Worm (Caenorhabditis elegans) whole organism, L2 larva: ENCODE data around the gene W06H8.6.

Experiments used
- C34F6.9 ChIP-seq: fragments of 150-350 bp; optimal IDR thresholded peaks from 2 replicates; lab custom pipeline; 2014; ENCODE audit warnings: missing biosample characterization, missing genetic modification characterization
- F13H6.1 ChIP-seq: sonication (generic microtip); optimal IDR thresholded peaks from 2 replicates; lab custom pipeline; 2016; ENCODE audit warnings: missing genetic modification characterization, missing compliant biosample characterization
- R02D3.7 ChIP-seq: fragments of 150-350 bp; optimal IDR thresholded peaks from 2 replicates; lab custom pipeline; 2014; ENCODE audit warnings: missing biosample characterization, missing genetic modification characterization
- Y55F3AM.14 ChIP-seq: fragments of 200-800 bp; sonication (Bioruptor generic); optimal IDR thresholded peaks from 2 replicates; lab custom pipeline; 2018; ENCODE audit warnings: mild to moderate bottlenecking, missing genetic modification characterization, missing compliant biosample characterization
- ZK546.5 ChIP-seq: sonication (generic microtip); optimal IDR thresholded peaks from 2 replicates; lab custom pipeline; 2017; ENCODE audit warnings: missing biosample characterization, missing genetic modification characterization
- alr-1 ChIP-seq: fragments of 150-350 bp; optimal IDR thresholded peaks from 2 replicates; lab custom pipeline; 2014; ENCODE audit warnings: missing biosample characterization, missing genetic modification characterization
- aly-2 ChIP-seq: fragments of 150-350 bp; optimal IDR thresholded peaks from 2 replicates; lab custom pipeline; 2014; ENCODE audit warnings: missing biosample characterization, missing genetic modification characterization
- ama-1 ChIP-seq: fragments of 150-350 bp; optimal IDR thresholded peaks from 2 replicates; lab custom pipeline; 2018; ENCODE audit warnings: inconsistent platforms
- blmp-1 ChIP-seq: sonication (generic microtip); optimal IDR thresholded peaks from 2 replicates; lab custom pipeline; 2017; ENCODE audit warnings: missing genetic modification characterization, mild to moderate bottlenecking, missing compliant biosample characterization, antibody characterized with exemption, moderate library complexity; ENCODE audit not compliant: insufficient read depth
- ceh-16 ChIP-seq: fragments of 150-350 bp; optimal IDR thresholded peaks from 2 replicates; lab custom pipeline; 2014; ENCODE audit warnings: missing biosample characterization, missing genetic modification characterization
- ceh-82 ChIP-seq: fragments of 150-350 bp; optimal IDR thresholded peaks from 2 replicates; lab custom pipeline; 2014; ENCODE audit warnings: missing biosample characterization, missing genetic modification characterization
- crh-2 ChIP-seq: sonication (generic microtip); optimal IDR thresholded peaks from 2 replicates; lab custom pipeline; 2017; ENCODE audit warnings: missing biosample characterization, missing genetic modification characterization
- dmd-4 ChIP-seq: sonication (generic microtip); optimal IDR thresholded peaks from 2 replicates; lab custom pipeline; 2017; ENCODE audit warnings: missing biosample characterization, missing genetic modification characterization
- egl-27 ChIP-seq: sonication (generic microtip); optimal IDR thresholded peaks from 3 replicates; lab custom pipeline; 2017; ENCODE audit warnings: missing biosample characterization, missing genetic modification reagents, missing genetic modification characterization
- elt-1 ChIP-seq: fragments of 150-350 bp; optimal IDR thresholded peaks from 2 replicates; lab custom pipeline; 2014; ENCODE audit warnings: missing biosample characterization, missing genetic modification characterization
- elt-3 ChIP-seq: sonication (generic microtip); optimal IDR thresholded peaks from 2 replicates; lab custom pipeline; 2017; ENCODE audit warnings: missing biosample characterization, missing genetic modification characterization
- fos-1 ChIP-seq: fragments of 150-350 bp; optimal IDR thresholded peaks from 2 replicates; lab custom pipeline; 2014; ENCODE audit warnings: missing biosample characterization, missing genetic modification characterization
- gmeb-1 ChIP-seq: fragments of 150-350 bp; optimal IDR thresholded peaks from 2 replicates; lab custom pipeline; 2014; ENCODE audit warnings: missing biosample characterization, missing genetic modification characterization
- lin-11 ChIP-seq: fragments of 150-350 bp; sonication (generic microtip); optimal IDR thresholded peaks from 2 replicates; lab custom pipeline; 2014; ENCODE audit warnings: missing biosample characterization, missing genetic modification characterization, inconsistent platforms, mixed read lengths
- lin-13 ChIP-seq: fragments of 150-350 bp; optimal IDR thresholded peaks from 2 replicates; lab custom pipeline; 2014; ENCODE audit warnings: missing biosample characterization, missing genetic modification reagents, missing genetic modification characterization
- lin-39 ChIP-seq: fragments of 150-350 bp; optimal IDR thresholded peaks from 2 replicates; lab custom pipeline; 2014; ENCODE audit warnings: missing biosample characterization, missing genetic modification reagents, missing genetic modification characterization
- lsy-2 ChIP-seq, 2 experiments: fragments of 150-350 bp in 1 of 2; sonication (generic microtip) in 1 of 2; optimal IDR thresholded peaks; 2 replicates each; lab custom pipeline; 2014 to 2017; ENCODE audit warnings: missing biosample characterization in 2 of 2, missing genetic modification characterization in 2 of 2
- mab-5 ChIP-seq: fragments of 150-350 bp; optimal IDR thresholded peaks from 2 replicates; lab custom pipeline; 2014; ENCODE audit warnings: missing biosample characterization, missing genetic modification characterization
- mbf-1 ChIP-seq: sonication (generic microtip); optimal IDR thresholded peaks from 2 replicates; lab custom pipeline; 2017; ENCODE audit warnings: missing biosample characterization, missing genetic modification characterization
- mdl-1 ChIP-seq, 2 experiments: fragments of 150-350 bp in 1 of 2; sonication (generic microtip) in 1 of 2; optimal IDR thresholded peaks; 2 replicates each; lab custom pipeline; 2017; ENCODE audit warnings: missing biosample characterization in 2 of 2, missing genetic modification characterization in 2 of 2
- nhr-10 ChIP-seq: sonication (generic microtip); optimal IDR thresholded peaks from 2 replicates; lab custom pipeline; 2017; ENCODE audit warnings: missing biosample characterization, missing genetic modification characterization
- nhr-11 ChIP-seq: fragments of 150-350 bp; optimal IDR thresholded peaks from 2 replicates; lab custom pipeline; 2014; ENCODE audit warnings: missing biosample characterization, missing genetic modification characterization
- nhr-12 ChIP-seq: fragments of 150-350 bp; optimal IDR thresholded peaks from 2 replicates; lab custom pipeline; 2014; ENCODE audit warnings: missing biosample characterization, missing genetic modification characterization
- nhr-129 ChIP-seq: fragments of 150-350 bp; optimal IDR thresholded peaks from 2 replicates; lab custom pipeline; 2014; ENCODE audit warnings: missing biosample characterization, missing genetic modification characterization
- nhr-21 ChIP-seq: fragments of 150-350 bp; optimal IDR thresholded peaks from 2 replicates; lab custom pipeline; 2014; ENCODE audit warnings: missing biosample characterization, missing genetic modification characterization
- nhr-23 ChIP-seq: fragments of 150-350 bp; optimal IDR thresholded peaks from 2 replicates; lab custom pipeline; 2014; ENCODE audit warnings: missing biosample characterization, missing genetic modification reagents, missing genetic modification characterization
- nhr-237 ChIP-seq: fragments of 150-350 bp; optimal IDR thresholded peaks from 2 replicates; lab custom pipeline; 2014; ENCODE audit warnings: missing biosample characterization, missing genetic modification characterization
- nhr-25 ChIP-seq: fragments of 150-350 bp; sonication (generic microtip); optimal IDR thresholded peaks from 3 replicates; lab custom pipeline; 2014; ENCODE audit warnings: missing biosample characterization, missing genetic modification characterization
- nhr-6 ChIP-seq: fragments of 150-350 bp; optimal IDR thresholded peaks from 2 replicates; lab custom pipeline; 2014; ENCODE audit warnings: missing biosample characterization, missing genetic modification characterization
- nhr-77 ChIP-seq: fragments of 150-350 bp; optimal IDR thresholded peaks from 2 replicates; lab custom pipeline; 2014; ENCODE audit warnings: missing biosample characterization, missing genetic modification characterization
- peb-1 ChIP-seq: fragments of 150-350 bp; optimal IDR thresholded peaks from 2 replicates; lab custom pipeline; 2014; ENCODE audit warnings: missing biosample characterization, missing genetic modification characterization
- sem-4 ChIP-seq: fragments of 150-350 bp; optimal IDR thresholded peaks from 2 replicates; lab custom pipeline; 2014; ENCODE audit warnings: missing biosample characterization, missing genetic modification reagents, missing genetic modification characterization
- skn-1 ChIP-seq: sonication (generic microtip); optimal IDR thresholded peaks from 2 replicates; lab custom pipeline; 2017; ENCODE audit warnings: missing biosample characterization, missing genetic modification characterization
- sma-3 ChIP-seq: sonication (generic microtip); optimal IDR thresholded peaks from 2 replicates; lab custom pipeline; 2016; ENCODE audit warnings: missing genetic modification reagents, missing genetic modification characterization, missing compliant biosample characterization
- sma-9 ChIP-seq, 2 experiments: fragments of 150-350 bp in 1 of 2; sonication (generic microtip) in 1 of 2; optimal IDR thresholded peaks; 2 replicates each; lab custom pipeline; 2014 to 2016; ENCODE audit warnings: missing genetic modification characterization in 2 of 2, mild to moderate bottlenecking in 1 of 2, missing biosample characterization in 1 of 2, missing compliant biosample characterization in 1 of 2, missing genetic modification reagents in 1 of 2, moderate library complexity in 1 of 2
- snpc-4 ChIP-seq: fragments of 150-350 bp; optimal IDR thresholded peaks from 2 replicates; lab custom pipeline; 2014; ENCODE audit warnings: missing biosample characterization, missing genetic modification characterization
- unc-39 ChIP-seq: fragments of 150-350 bp; optimal IDR thresholded peaks from 2 replicates; lab custom pipeline; 2014; ENCODE audit warnings: missing biosample characterization, missing genetic modification characterization
- unc-55 ChIP-seq: fragments of 150-350 bp; sonication (generic microtip); optimal IDR thresholded peaks from 3 replicates; lab custom pipeline; 2014; ENCODE audit warnings: missing biosample characterization, missing genetic modification reagents, missing genetic modification characterization
- unc-62 ChIP-seq: fragments of 150-350 bp; optimal IDR thresholded peaks from 2 replicates; lab custom pipeline; 2014; ENCODE audit warnings: missing biosample characterization, missing genetic modification reagents, missing genetic modification characterization
- zag-1 ChIP-seq: fragments of 150-350 bp; optimal IDR thresholded peaks from 2 replicates; lab custom pipeline; 2014; ENCODE audit warnings: missing biosample characterization, missing genetic modification characterization
- ztf-1 ChIP-seq: fragments of 200-800 bp; sonication (Bioruptor generic); conservative IDR thresholded peaks from 2 replicates; pipeline ENCODE4 v1.3.6; 2022; ENCODE audit warnings: missing genetic modification characterization, missing compliant biosample characterization
- ztf-11 ChIP-seq: sonication (generic microtip); optimal IDR thresholded peaks from 2 replicates; lab custom pipeline; 2017; ENCODE audit warnings: missing biosample characterization, missing genetic modification characterization
- ztf-4 ChIP-seq: fragments of 150-350 bp; optimal IDR thresholded peaks from 2 replicates; lab custom pipeline; 2014; ENCODE audit warnings: missing biosample characterization, missing genetic modification characterization

Gene W06H8.6

ce11 chrV:6225745-6226528 lies 873 bp downstream of the W06H8.6 start:
- no peak for TF ChIP-seq nhr-12 (tag; lab: Kevin White, UChicago)
- no peak for TF ChIP-seq nhr-23 (tag; lab: Kevin White, UChicago)
- TF ChIP-seq lin-39 (tag; lab: Kevin White, UChicago) = no peak
- TF ChIP-seq dmd-4 = no peak
- no peak for TF ChIP-seq zag-1
- TF ChIP-seq nhr-129 (tag; lab: Kevin White, UChicago) = no peak
- peak; percentile 7 for TF ChIP-seq nhr-25 (tag; lab: Kevin White, UChicago)
- TF ChIP-seq alr-1 (tag; lab: Kevin White, UChicago) = no peak
- no peak for TF ChIP-seq aly-2 (tag; lab: Kevin White, UChicago)
- no peak for TF ChIP-seq F13H6.1 (tag; lab: Kevin White, UChicago)
- no peak for TF ChIP-seq Y55F3AM.14 (GFP tag; lab: Kevin White, UChicago)
- TF ChIP-seq R02D3.7 (tag; lab: Kevin White, UChicago) = no peak
- no peak for TF ChIP-seq sem-4
- peak; percentile 15 for TF ChIP-seq sma-9 (GFP tag; optimal IDR thresholded peaks at IDR 0.05; lab: Kevin White, UChicago)
- no peak for TF ChIP-seq sma-9 (tag; optimal IDR thresholded peaks at IDR 0.05; lab: Kevin White, UChicago)
- no peak for TF ChIP-seq fos-1 (tag; lab: Kevin White, UChicago)
- TF ChIP-seq nhr-10 (tag; lab: Kevin White, UChicago) = no peak
- TF ChIP-seq blmp-1 = no peak
- TF ChIP-seq unc-39 (tag; lab: Kevin White, UChicago) = no peak
- no peak for TF ChIP-seq crh-2 (tag; lab: Kevin White, UChicago)
- TF ChIP-seq ztf-4 (tag; lab: Kevin White, UChicago) = peak; percentile 70
- TF ChIP-seq sma-3 (GFP tag; lab: Kevin White, UChicago) = no peak
- TF ChIP-seq ceh-82 (tag; lab: Kevin White, UChicago) = no peak
- no peak for TF ChIP-seq unc-62 (GFP tag; lab: Kevin White, UChicago)
- TF ChIP-seq nhr-6 (tag; lab: Kevin White, UChicago) = peak; percentile 26
- TF ChIP-seq skn-1 (tag; lab: Kevin White, UChicago) = no peak
- TF ChIP-seq elt-1 (tag; lab: Kevin White, UChicago) = no peak
- no peak for TF ChIP-seq nhr-11 (tag; lab: Kevin White, UChicago)
- no peak for TF ChIP-seq ztf-1 (GFP tag; lab: Robert Waterston, UW)
- TF ChIP-seq mbf-1 (tag; lab: Kevin White, UChicago) = no peak
- TF ChIP-seq peb-1 (tag; lab: Kevin White, UChicago) = no peak
- TF ChIP-seq gmeb-1 (tag; lab: Kevin White, UChicago) = peak; percentile 13
- peak; percentile 34 for TF ChIP-seq mab-5 (tag; lab: Kevin White, UChicago)
- TF ChIP-seq elt-3 (tag; lab: Kevin White, UChicago) = no peak
- TF ChIP-seq ceh-16 (tag; lab: Kevin White, UChicago) = peak; percentile 37
- no peak for TF ChIP-seq snpc-4
- no peak for TF ChIP-seq nhr-237 (tag; lab: Kevin White, UChicago)
- TF ChIP-seq egl-27 = no peak
- no peak for TF ChIP-seq ZK546.5 (tag; lab: Kevin White, UChicago)
- no peak for TF ChIP-seq ztf-11 (tag; lab: Kevin White, UChicago)
- TF ChIP-seq nhr-21 (tag; lab: Kevin White, UChicago) = peak; percentile 45
- TF ChIP-seq unc-55 = no peak
- TF ChIP-seq lsy-2 (tag; optimal IDR thresholded peaks at IDR 0.05; lab: Kevin White, UChicago) = peak in 1 of 2 experiments; percentile 57
- TF ChIP-seq nhr-77 (tag; lab: Kevin White, UChicago) = no peak
- TF ChIP-seq C34F6.9 (tag; lab: Kevin White, UChicago) = peak; percentile 3
- no peak for TF ChIP-seq mdl-1 (tag; optimal IDR thresholded peaks at IDR 0.05; lab: Kevin White, UChicago)
- peak; percentile 7 for TF ChIP-seq ama-1 (lab: Kevin White, UChicago)
- TF ChIP-seq lin-13 (GFP tag; lab: Kevin White, UChicago) = peak; percentile 74
- no peak for TF ChIP-seq lin-11 (tag; lab: Kevin White, UChicago)
